Worm (Caenorhabditis elegans): ENCODE results near the gene ugt-29.

Gene ugt-29

ce11 chrV:676550-677084, 22.8 kb downstream of the ugt-29 start, which contains the start of the genes fbxa-72 and srx-21:
Gene fbxa-72, minus strand, starts transcription at chrV:676753.
Gene srx-21, plus strand, starts transcription at chrV:677034.
- no peak for TF ChIP-seq unc-62 (GFP tag; optimal IDR thresholded peaks at IDR 0.05)

- no peak for TF ChIP-seq unc-62 (GFP tag; optimal IDR thresholded peaks at IDR 0.05)
Measured at ce11 chrV:676090-676489, 23.3 kb downstream of the ugt-29 start.

ce11 chrV:674213-674612, 25.2 kb downstream of the ugt-29 start, which contains the start of gene sru-25:
Gene sru-25, minus strand, starts transcription at chrV:674313.
- no peak for TF ChIP-seq unc-62 (GFP tag; optimal IDR thresholded peaks at IDR 0.05)

- no peak for TF ChIP-seq unc-62 (GFP tag; optimal IDR thresholded peaks at IDR 0.05)
Measured at ce11 chrV:671342-671741, 28.0 kb downstream of the ugt-29 start, which contains the start of gene sru-24. Gene sru-24, minus strand, starts transcription at chrV:671442.

ce11 chrV:667459-667858, 31.9 kb downstream of the ugt-29 start, which contains the start of gene nhr-180:
Gene nhr-180, minus strand, starts transcription at chrV:667510.
- no peak for TF ChIP-seq unc-62 (GFP tag; optimal IDR thresholded peaks at IDR 0.05)

- TF ChIP-seq unc-62 (GFP tag; optimal IDR thresholded peaks at IDR 0.05): no peak
Measured at ce11 chrV:664337-664847, 35.0 kb downstream of the ugt-29 start, which contains the start of the genes F31F4.11 and srh-266. Gene F31F4.11, minus strand, starts transcription at chrV:664437. Gene srh-266, plus strand, starts transcription at chrV:664797.

- TF ChIP-seq unc-62 (GFP tag; optimal IDR thresholded peaks at IDR 0.05): no peak
Measured at ce11 chrV:660210-660609, 39.2 kb downstream of the ugt-29 start, which contains the start of gene F31F4.17. Gene F31F4.17, minus strand, starts transcription at chrV:660310.

ce11 chrV:657678-658077, 41.7 kb downstream of the ugt-29 start, which contains the start of gene srh-246:
Gene srh-246, minus strand, starts transcription at chrV:657778.
- no peak for TF ChIP-seq unc-62 (GFP tag; optimal IDR thresholded peaks at IDR 0.05)

- TF ChIP-seq unc-62 (GFP tag; optimal IDR thresholded peaks at IDR 0.05): no peak
Measured at ce11 chrV:655823-656222, 43.6 kb downstream of the ugt-29 start, which contains the start of gene srh-245. Gene srh-245, minus strand, starts transcription at chrV:655923.

- TF ChIP-seq unc-62 (GFP tag; optimal IDR thresholded peaks at IDR 0.05): no peak
Measured at ce11 chrV:654402-654801, 45.0 kb downstream of the ugt-29 start, which contains the start of gene srj-6. Gene srj-6, minus strand, starts transcription at chrV:654502.

- TF ChIP-seq unc-62 (GFP tag; optimal IDR thresholded peaks at IDR 0.05): no peak
Measured at ce11 chrV:652940-653339, 46.4 kb downstream of the ugt-29 start, which contains the start of gene srj-5. Gene srj-5, minus strand, starts transcription at chrV:653040.

ce11 chrV:646888-647287, 52.5 kb downstream of the ugt-29 start, which contains the start of gene ugt-42:
Gene ugt-42, plus strand, starts transcription at chrV:647188.
- no peak for TF ChIP-seq unc-62 (GFP tag; optimal IDR thresholded peaks at IDR 0.05)
